Worm (Caenorhabditis elegans): Measurements from ENCODE around the gene egl-44.
A peak's percentile ranks its signal among the peaks of the same experiment; 100 is the strongest.

egl-44 gene

ce11 chrII:5896512-5896911 lies 32.1 kb upstream of the egl-44 start:
- TF ChIP-seq hnd-1 (tag; optimal IDR thresholded peaks at IDR 0.05) (no peak), pes-1 (GFP tag; IDR thresholded peaks at IDR 0.05) (no peak), aly-1 (tag; optimal IDR thresholded peaks at IDR 0.05) (no peak), ets-7 (tag; optimal IDR thresholded peaks at IDR 0.05) (no peak), ceh-13 (GFP tag; optimal IDR thresholded peaks at IDR 0.05) (no peak), flt-1 (GFP tag; IDR thresholded peaks at IDR 0.05) (no peak), hmbx-1 (tag; optimal IDR thresholded peaks at IDR 0.05) (no peak), ceh-36 (tag; optimal IDR thresholded peaks at IDR 0.05) (no peak), ama-1 (optimal IDR thresholded peaks at IDR 0.05) (no peak), hmg-4 (GFP tag; optimal IDR thresholded peaks at IDR 0.05) (no peak), sea-1 (GFP tag; conservative IDR thresholded peaks at IDR 0.05) (no peak), tra-4 (tag; optimal IDR thresholded peaks at IDR 0.05) (no peak), B0310.2 (tag; optimal IDR thresholded peaks at IDR 0.05) (no peak), tbx-11 (GFP tag; IDR thresholded peaks at IDR 0.05) (no peak), tbx-37 (GFP tag; conservative IDR thresholded peaks at IDR 0.05) (no peak), F13C5.2 (tag; optimal IDR thresholded peaks at IDR 0.05) (no peak), scrt-1 (GFP tag; IDR thresholded peaks at IDR 0.05) (no peak)

DNA sequence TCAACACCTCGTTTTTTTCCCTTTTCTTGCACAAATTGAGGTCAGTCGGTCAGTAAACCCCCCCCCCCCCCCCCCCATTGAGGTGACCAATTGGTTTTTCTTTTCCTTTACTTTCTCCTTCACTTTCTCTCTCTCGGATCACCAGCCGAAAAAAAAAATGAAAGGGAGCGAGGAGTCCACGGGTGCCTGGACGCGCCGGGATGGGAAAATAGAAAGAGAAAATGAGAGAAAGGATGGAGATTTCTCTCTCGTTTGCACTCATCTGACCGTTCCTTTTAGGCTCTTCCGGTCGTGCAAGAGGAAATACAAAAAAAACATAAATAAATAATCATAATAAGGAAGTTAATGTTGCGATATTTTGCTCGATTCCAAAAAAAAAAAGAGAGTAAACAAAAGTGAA lies 29.5 kb upstream of the egl-44 start:
- TF ChIP-seq aly-1 (tag; optimal IDR thresholded peaks at IDR 0.05) (no peak), tra-4 (tag; optimal IDR thresholded peaks at IDR 0.05) (no peak), scrt-1 (GFP tag; IDR thresholded peaks at IDR 0.05) (no peak), ceh-36 (tag; optimal IDR thresholded peaks at IDR 0.05) (no peak), flt-1 (GFP tag; IDR thresholded peaks at IDR 0.05) (no peak), ets-7 (tag; optimal IDR thresholded peaks at IDR 0.05) (no peak), F13C5.2 (tag; optimal IDR thresholded peaks at IDR 0.05) (no peak), ceh-13 (GFP tag; optimal IDR thresholded peaks at IDR 0.05) (no peak), tbx-37 (GFP tag; conservative IDR thresholded peaks at IDR 0.05) (no peak), hmg-4 (GFP tag; optimal IDR thresholded peaks at IDR 0.05) (no peak), B0310.2 (tag; optimal IDR thresholded peaks at IDR 0.05) (no peak), ama-1 (optimal IDR thresholded peaks at IDR 0.05) (no peak), hnd-1 (tag; optimal IDR thresholded peaks at IDR 0.05) (no peak), tbx-11 (GFP tag; IDR thresholded peaks at IDR 0.05) (no peak), hmbx-1 (tag; optimal IDR thresholded peaks at IDR 0.05) (no peak), pes-1 (GFP tag; IDR thresholded peaks at IDR 0.05) (no peak)

DNA sequence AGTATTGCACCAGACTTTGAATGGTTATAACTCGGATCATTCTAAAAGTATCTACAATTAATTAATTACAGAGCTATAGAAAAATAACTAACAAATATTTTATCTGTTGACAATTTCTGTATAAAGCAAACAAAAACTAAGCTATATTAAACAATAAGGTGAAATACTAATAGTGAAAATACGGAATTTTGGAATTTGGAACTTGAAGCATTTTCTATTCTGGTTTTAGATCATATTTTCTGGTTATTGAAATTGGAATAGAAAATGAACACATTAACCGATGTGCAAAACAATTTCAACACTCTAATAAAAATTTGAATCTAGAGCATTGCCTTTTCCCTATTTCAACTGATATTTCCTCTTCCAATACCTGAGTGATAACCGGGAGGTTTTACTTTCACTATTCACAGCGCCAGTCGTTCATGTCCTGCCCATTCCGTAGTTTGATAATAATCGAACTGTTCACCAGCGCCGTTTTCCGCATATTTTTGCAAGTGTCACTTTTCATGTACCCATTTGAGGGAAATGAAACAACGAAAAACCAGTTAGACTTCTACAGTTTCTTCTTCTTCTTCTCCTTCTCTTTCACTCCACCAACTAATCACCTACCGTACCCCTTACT lies 28.6 kb upstream of the egl-44 start:
- TF ChIP-seq scrt-1 (GFP tag; IDR thresholded peaks at IDR 0.05) (no peak), tra-4 (tag; optimal IDR thresholded peaks at IDR 0.05) (no peak)

DNA sequence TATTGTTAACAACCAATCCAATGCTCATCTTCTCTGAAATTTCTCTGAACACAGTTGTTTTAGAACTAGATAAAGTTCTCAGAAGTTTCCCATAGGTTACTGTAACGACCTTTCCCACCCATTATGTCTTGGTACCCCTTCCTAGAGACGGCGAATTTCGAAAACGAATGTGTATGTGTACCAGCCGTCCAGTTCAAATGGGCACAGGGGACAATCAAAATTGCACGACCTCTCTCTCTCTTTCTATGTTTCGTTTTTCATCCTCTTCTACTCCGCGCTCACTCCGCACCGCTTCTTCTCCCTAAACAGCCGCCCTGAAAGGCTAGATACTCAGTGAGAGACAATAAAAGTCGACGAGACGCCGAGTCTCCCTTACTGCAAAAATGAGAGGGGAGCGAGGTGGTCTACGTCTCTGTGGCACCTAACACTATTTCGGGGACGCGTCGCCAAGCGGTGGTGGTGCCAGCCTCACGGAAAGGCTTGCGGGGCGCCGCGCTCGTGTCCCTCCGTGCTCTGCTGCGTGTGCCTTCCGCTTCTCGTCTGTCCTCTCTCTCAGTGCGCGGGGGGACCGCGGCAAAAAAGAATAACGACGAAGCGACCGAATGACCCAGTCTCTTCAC lies 27.1 kb upstream of the egl-44 start:
- TF ChIP-seq tbx-11 (GFP tag; IDR thresholded peaks at IDR 0.05): no peak
- TF ChIP-seq aly-1 (tag; optimal IDR thresholded peaks at IDR 0.05): peak; percentile 34

DNA sequence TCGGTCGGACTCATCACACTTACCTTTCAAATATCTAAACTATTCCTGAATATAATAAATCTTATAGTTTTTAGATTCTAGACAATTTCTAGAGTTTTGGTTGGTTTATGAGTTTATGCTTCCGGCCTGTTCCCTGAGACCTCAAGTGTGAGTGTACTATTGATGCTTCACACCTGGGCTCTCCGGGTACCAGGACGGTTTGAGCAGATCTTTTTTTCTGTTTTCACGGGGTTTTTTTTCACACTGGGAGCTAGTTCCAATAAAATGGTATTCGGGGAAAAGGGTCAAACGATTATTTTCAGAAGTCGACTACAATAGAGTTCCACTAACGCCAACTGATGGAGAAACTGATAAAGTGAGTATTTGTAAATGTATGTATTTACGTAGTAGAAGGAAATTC lies 26.5 kb upstream of the egl-44 start:
- TF ChIP-seq ets-7 (tag; optimal IDR thresholded peaks at IDR 0.05) (no peak), hnd-1 (tag; optimal IDR thresholded peaks at IDR 0.05) (no peak), tbx-11 (GFP tag; IDR thresholded peaks at IDR 0.05) (no peak), aly-1 (tag; optimal IDR thresholded peaks at IDR 0.05) (no peak), pes-1 (GFP tag; IDR thresholded peaks at IDR 0.05) (no peak), hmbx-1 (tag; optimal IDR thresholded peaks at IDR 0.05) (no peak), F13C5.2 (tag; optimal IDR thresholded peaks at IDR 0.05) (no peak), B0310.2 (tag; optimal IDR thresholded peaks at IDR 0.05) (no peak), flt-1 (GFP tag; IDR thresholded peaks at IDR 0.05) (no peak), ceh-36 (tag; optimal IDR thresholded peaks at IDR 0.05) (no peak), scrt-1 (GFP tag; IDR thresholded peaks at IDR 0.05) (no peak), sea-1 (GFP tag; conservative IDR thresholded peaks at IDR 0.05) (no peak), ceh-13 (GFP tag; optimal IDR thresholded peaks at IDR 0.05) (no peak), tbx-37 (GFP tag; conservative IDR thresholded peaks at IDR 0.05) (no peak), tra-4 (tag; optimal IDR thresholded peaks at IDR 0.05) (no peak), hmg-4 (GFP tag; optimal IDR thresholded peaks at IDR 0.05) (no peak), ama-1 (optimal IDR thresholded peaks at IDR 0.05) (no peak)

ce11 chrII:5904252-5904651 lies 24.4 kb upstream of the egl-44 start, which contains the start of gene tsp-18:
Gene tsp-18 (plus strand): TSS chrII:5904552.
- TF ChIP-seq tbx-11 (GFP tag; IDR thresholded peaks at IDR 0.05): no peak
- no peak for TF ChIP-seq tbx-37 (GFP tag; conservative IDR thresholded peaks at IDR 0.05)
- no peak for TF ChIP-seq hmg-4 (GFP tag; optimal IDR thresholded peaks at IDR 0.05)
- TF ChIP-seq hnd-1 (tag; optimal IDR thresholded peaks at IDR 0.05): no peak
- no peak for TF ChIP-seq ceh-13 (GFP tag; optimal IDR thresholded peaks at IDR 0.05)
- no peak for TF ChIP-seq B0310.2 (tag; optimal IDR thresholded peaks at IDR 0.05)

ce11 chrII:5906274-5906673 lies 22.3 kb upstream of the egl-44 start, which contains the start of gene F59G1.8:
Gene F59G1.8 (plus strand): TSS chrII:5906566.
- TF ChIP-seq hnd-1 (tag; optimal IDR thresholded peaks at IDR 0.05) (no peak), sea-1 (GFP tag; conservative IDR thresholded peaks at IDR 0.05) (no peak), ceh-13 (GFP tag; optimal IDR thresholded peaks at IDR 0.05) (no peak), B0310.2 (tag; optimal IDR thresholded peaks at IDR 0.05) (no peak), ceh-36 (tag; optimal IDR thresholded peaks at IDR 0.05) (no peak), flt-1 (GFP tag; IDR thresholded peaks at IDR 0.05) (no peak), scrt-1 (GFP tag; IDR thresholded peaks at IDR 0.05) (no peak), hmg-4 (GFP tag; optimal IDR thresholded peaks at IDR 0.05) (no peak), tra-4 (tag; optimal IDR thresholded peaks at IDR 0.05) (no peak), hmbx-1 (tag; optimal IDR thresholded peaks at IDR 0.05) (no peak), F13C5.2 (tag; optimal IDR thresholded peaks at IDR 0.05) (no peak), ets-7 (tag; optimal IDR thresholded peaks at IDR 0.05) (no peak)
